Fruit fly (Drosophila melanogaster): ENCODE results near the gene CD98hc.

CD98hc gene

DNA sequence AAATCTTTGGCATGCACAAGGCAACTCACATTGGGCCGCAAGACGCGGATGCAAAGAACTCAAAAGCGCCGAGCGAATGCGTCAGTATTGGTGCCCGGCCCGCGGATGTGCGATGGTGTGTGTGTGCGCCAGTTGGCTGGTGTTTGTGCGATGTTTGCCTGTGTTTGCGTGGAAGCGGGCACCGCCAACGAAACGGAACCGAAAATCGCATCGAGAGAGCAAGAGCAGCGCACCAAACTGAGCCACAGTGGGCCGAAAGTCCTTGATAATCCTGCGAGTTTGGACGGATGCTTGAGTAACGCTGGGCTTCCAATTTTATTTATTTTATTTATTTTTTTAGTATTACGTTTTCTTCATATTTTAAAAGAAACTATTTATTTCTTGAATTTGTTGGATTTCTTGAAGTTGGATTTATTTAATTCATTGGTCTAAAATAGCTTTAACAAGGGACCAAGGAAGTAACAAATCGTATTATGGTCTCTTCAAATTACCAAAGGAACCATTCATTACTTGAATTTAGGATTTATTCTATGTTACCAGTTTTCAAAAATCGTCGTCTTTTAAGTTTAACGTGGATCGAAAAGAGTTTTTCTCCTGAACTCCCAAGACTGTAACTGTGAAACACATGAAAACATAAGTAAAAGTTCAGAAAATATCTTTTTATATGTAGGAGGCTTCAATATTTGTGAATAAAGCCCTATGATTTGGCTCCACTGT, 15.3 kb downstream of the CD98hc start (continued):
- TF ChIP-seq CG13775 (GFP tag; optimal IDR thresholded peaks at IDR 0.05) (peak; percentile 66), croc (GFP tag; conservative IDR thresholded peaks at IDR 0.05) (peak; percentile 61; the same call in 2 of the 3 replicates), CG16863 (GFP tag; optimal IDR thresholded peaks at IDR 0.05) (no peak), zfh1 (GFP tag; IDR thresholded peaks at IDR 0.05) (peak; percentile 57; the same call in 1 of the 3 replicates), jumu (GFP tag; optimal IDR thresholded peaks at IDR 0.05) (no peak), CG30403 (GFP tag; optimal IDR thresholded peaks at IDR 0.05) (peak; percentile 58), CG7839 (tag; optimal IDR thresholded peaks at IDR 0.05) (peak; percentile 61), CG14860 (GFP tag; IDR thresholded peaks at IDR 0.05; ENCODE audit: partially characterized antibody) (0 out of 3 replicates have a peak, but pooled peaks have one; percentile 34), schlank (tag; optimal IDR thresholded peaks at IDR 0.05) (no peak), CG6272 (GFP tag; IDR thresholded peaks at IDR 0.05) (0 out of 2 replicates have a peak, but pooled peaks have one; percentile 6), CG17186 (GFP tag; optimal IDR thresholded peaks at IDR 0.05) (no peak), CG5180 (GFP tag; optimal IDR thresholded peaks at IDR 0.05) (peak; percentile 94), CG43689 (GFP tag; IDR thresholded peaks at IDR 0.05) (no peak), CG10267 (tag; optimal IDR thresholded peaks at IDR 0.05) (peak; percentile 58), pfk (GFP tag; optimal IDR thresholded peaks at IDR 0.05) (no peak), MTF-1 (GFP tag; optimal IDR thresholded peaks at IDR 0.05; ENCODE audit: borderline replicate concordance) (no peak), Trl (optimal IDR thresholded peaks at IDR 0.05) (peak in 1 of 2 experiments; percentile 39), Trl (GFP tag; optimal IDR thresholded peaks at IDR 0.05) (no peak), CG2199 (GFP tag; IDR thresholded peaks at IDR 0.05) (peak; percentile 34; the same call in 1 of the 3 replicates), NC2β (GFP tag; optimal IDR thresholded peaks at IDR 0.05) (no peak), Side (GFP tag; optimal IDR thresholded peaks at IDR 0.05) (no peak), zen (tag; optimal IDR thresholded peaks at IDR 0.05) (peak; percentile 20), trem (tag; optimal IDR thresholded peaks at IDR 0.05) (peak; percentile 43), bigmax (GFP tag; optimal IDR thresholded peaks at IDR 0.05) (no peak), ato (GFP tag; IDR thresholded peaks at IDR 0.05; ENCODE audit: partially characterized antibody) (no peak), Ptx1 (GFP tag; IDR thresholded peaks at IDR 0.05) (peak; percentile 56), Med (GFP tag) (peak; percentile 61), gfzf (GFP tag; optimal IDR thresholded peaks at IDR 0.05) (no peak), gsb-n (tag; optimal IDR thresholded peaks at IDR 0.05) (peak; percentile 29), lmd (GFP tag; IDR thresholded peaks at IDR 0.05) (0 out of 2 replicates have a peak, but pooled peaks have one; percentile 15), chn (GFP tag; optimal IDR thresholded peaks at IDR 0.05) (peak; percentile 11), Poxn (GFP tag; IDR thresholded peaks at IDR 0.05) (no peak), onecut (GFP tag; IDR thresholded peaks at IDR 0.05) (peak; percentile 1; the same call in 1 of the 2 replicates), Mrtf (GFP tag; IDR thresholded peaks at IDR 0.05) (no peak), CG8359 (GFP tag; optimal IDR thresholded peaks at IDR 0.05; ENCODE audit: borderline replicate concordance) (peak; percentile 19), odd (GFP tag; optimal IDR thresholded peaks at IDR 0.05) (peak; percentile 33), CG2889 (GFP tag; IDR thresholded peaks at IDR 0.05) (no peak), mld (GFP tag; IDR thresholded peaks at IDR 0.05; ENCODE audit: partially characterized antibody) (no peak), pnt (GFP tag; optimal IDR thresholded peaks at IDR 0.05) (no peak), Hey (tag; optimal IDR thresholded peaks at IDR 0.05) (no peak), sc (optimal IDR thresholded peaks at IDR 0.05) (no peak), sc (GFP tag; optimal IDR thresholded peaks at IDR 0.05) (peak; percentile 75), CG13287 (GFP tag; IDR thresholded peaks at IDR 0.05; ENCODE audit: partially characterized antibody) (no peak), CG14050 (GFP tag; IDR thresholded peaks at IDR 0.05) (no peak), CG10979 (tag; optimal IDR thresholded peaks at IDR 0.05) (peak; percentile 79), Gug (GFP tag; IDR thresholded peaks at IDR 0.05) (peak; percentile 9; the same call in 1 of the 4 replicates), Mes4 (GFP tag; optimal IDR thresholded peaks at IDR 0.05) (no peak), Oli (tag; optimal IDR thresholded peaks at IDR 0.05) (peak; percentile 79), Drgx (GFP tag; IDR thresholded peaks at IDR 0.05) (no peak), CG11398 (GFP tag; optimal IDR thresholded peaks at IDR 0.05) (no peak)
